Fruit fly (Drosophila melanogaster): ENCODE data around the gene CG42853.

The CG42853 gene

DNA sequence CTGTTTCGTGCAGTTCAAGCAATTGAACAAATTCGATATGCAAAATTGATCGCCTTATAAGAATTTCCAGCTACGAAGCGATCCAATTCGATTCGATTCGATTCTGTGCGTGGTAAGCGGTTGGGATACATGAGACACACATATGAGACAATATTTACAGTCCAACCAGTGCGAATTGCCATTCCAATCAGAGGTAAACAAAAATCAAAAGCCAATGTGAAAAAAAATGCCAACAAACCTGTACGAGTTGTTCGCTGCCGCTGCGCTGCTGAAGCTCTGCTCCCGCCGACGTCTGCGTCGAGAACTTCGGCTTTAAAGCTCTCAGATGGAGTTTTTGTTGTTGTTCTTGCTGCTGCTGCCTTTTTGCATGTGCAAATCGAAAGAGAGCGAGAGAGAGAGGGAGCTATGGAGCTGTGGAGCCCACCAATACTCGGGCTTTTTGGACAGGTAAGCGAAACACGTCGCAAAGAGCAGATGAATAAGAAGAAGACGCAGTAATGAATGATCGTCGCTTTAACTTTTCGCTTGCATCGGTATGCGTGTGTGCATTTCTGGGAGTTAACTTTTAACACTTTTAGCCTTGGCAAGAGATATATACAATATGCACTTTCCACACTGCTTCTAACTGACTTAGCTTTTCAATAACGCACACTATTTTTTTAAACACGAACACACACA, 16.3 kb downstream of the CG42853 start (continued):
- TF ChIP-seq Adf1 (GFP tag; IDR thresholded peaks at IDR 0.05) (peak; percentile 91), chinmo (GFP tag; IDR thresholded peaks at IDR 0.05; ENCODE audit: partially characterized antibody) (peak; percentile 91; the same call in 2 of the 4 replicates)

DNA sequence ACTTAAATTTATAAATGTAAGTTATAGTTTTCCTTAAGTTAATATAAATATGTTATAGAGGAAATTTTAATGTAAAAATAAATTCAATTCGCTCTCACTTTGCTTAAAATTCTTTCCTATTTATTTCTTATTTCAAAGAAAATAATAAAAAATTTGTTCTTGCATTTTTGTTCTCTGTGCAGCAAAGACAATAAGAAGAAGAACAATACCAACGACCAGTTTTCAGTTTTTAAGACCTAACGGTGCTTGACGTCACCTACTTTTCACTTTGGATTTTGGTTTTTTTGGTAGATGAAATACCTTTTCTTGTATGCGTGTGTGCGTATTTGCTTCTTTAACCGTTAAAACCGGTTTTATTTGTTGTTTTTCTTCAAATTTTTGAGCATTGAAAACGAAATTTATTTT, 19.6 kb downstream of the CG42853 start:
- TF ChIP-seq ssp (GFP tag; IDR thresholded peaks at IDR 0.05) (no peak), lbe (GFP tag; optimal IDR thresholded peaks at IDR 0.05) (no peak), Awh (GFP tag; IDR thresholded peaks at IDR 0.05) (no peak), ewg (GFP tag; optimal IDR thresholded peaks at IDR 0.05) (no peak), CG1024 (GFP tag; IDR thresholded peaks at IDR 0.05) (no peak), CG4854 (GFP tag; optimal IDR thresholded peaks at IDR 0.05) (no peak), CG2202 (tag; optimal IDR thresholded peaks at IDR 0.05) (no peak), tx (GFP tag; optimal IDR thresholded peaks at IDR 0.05) (no peak), Rx (GFP tag; IDR thresholded peaks at IDR 0.05) (no peak), CG16863 (GFP tag; optimal IDR thresholded peaks at IDR 0.05) (no peak), CG1792 (GFP tag; optimal IDR thresholded peaks at IDR 0.05) (no peak), CG14667 (GFP tag; IDR thresholded peaks at IDR 0.05) (no peak), Dek (tag; optimal IDR thresholded peaks at IDR 0.05) (no peak), CG17328 (GFP tag; IDR thresholded peaks at IDR 0.05) (no peak), Max (GFP tag; optimal IDR thresholded peaks at IDR 0.05) (no peak), Atf3 (GFP tag; optimal IDR thresholded peaks at IDR 0.05) (no peak), lmd (GFP tag; IDR thresholded peaks at IDR 0.05) (no peak), sisA (GFP tag; IDR thresholded peaks at IDR 0.05) (no peak), dmrt99B (tag; optimal IDR thresholded peaks at IDR 0.05) (peak; percentile 50), gce (GFP tag; IDR thresholded peaks at IDR 0.05) (no peak), YL-1 (GFP tag; optimal IDR thresholded peaks at IDR 0.05) (no peak), CG6254 (GFP tag; optimal IDR thresholded peaks at IDR 0.05) (peak; percentile 58), HHEX (GFP tag; optimal IDR thresholded peaks at IDR 0.05) (no peak), CG10959 (GFP tag; IDR thresholded peaks at IDR 0.05) (no peak), Sry-β (GFP tag; optimal IDR thresholded peaks at IDR 0.05) (no peak), CG8281 (tag; optimal IDR thresholded peaks at IDR 0.05) (no peak), CG10979 (tag; optimal IDR thresholded peaks at IDR 0.05) (peak; percentile 80), CG34422 (GFP tag; IDR thresholded peaks at IDR 0.05) (no peak), CG7963 (GFP tag; IDR thresholded peaks at IDR 0.05; ENCODE audit: partially characterized antibody) (no peak), hkb (optimal IDR thresholded peaks at IDR 0.05) (no peak), hkb (GFP tag; IDR thresholded peaks at IDR 0.05) (no peak), CkIIα-i1 (GFP tag; IDR thresholded peaks at IDR 0.05) (no peak), so (GFP tag; IDR thresholded peaks at IDR 0.05) (no peak), cg (GFP tag; optimal IDR thresholded peaks at IDR 0.05) (peak; percentile 39), Oli (tag; optimal IDR thresholded peaks at IDR 0.05) (peak; percentile 34), sim (GFP tag; IDR thresholded peaks at IDR 0.05) (0 out of 2 replicates have a peak, but pooled peaks have one; percentile 14), mirr (GFP tag; optimal IDR thresholded peaks at IDR 0.05) (no peak), bab2 (GFP tag; optimal IDR thresholded peaks at IDR 0.05) (no peak), Taf1 (GFP tag; IDR thresholded peaks at IDR 0.05) (no peak), CG10321 (GFP tag; IDR thresholded peaks at IDR 0.05) (no peak), Hr3 (GFP tag; optimal IDR thresholded peaks at IDR 0.05) (no peak), Antp (GFP tag; optimal IDR thresholded peaks at IDR 0.05) (no peak), grn (GFP tag; optimal IDR thresholded peaks at IDR 0.05) (no peak), Stat92E (GFP tag; optimal IDR thresholded peaks at IDR 0.05) (no peak), onecut (GFP tag; IDR thresholded peaks at IDR 0.05) (no peak), CG12071 (GFP tag; optimal IDR thresholded peaks at IDR 0.05) (no peak), Jarid2 (GFP tag; optimal IDR thresholded peaks at IDR 0.05) (no peak)

Measured in whole organism, embryonic.